Worm (Caenorhabditis elegans) whole organism, L3 larva: Measurements from ENCODE around the gene B0272.3.

Source experiments
- R02D3.7 ChIP-seq: fragments of 150-350 bp; optimal IDR thresholded peaks from 2 replicates; lab custom pipeline; 2014; ENCODE audit warnings: missing biosample characterization, missing genetic modification characterization
- aly-2 ChIP-seq: fragments of 150-350 bp; optimal IDR thresholded peaks from 2 replicates; lab custom pipeline; 2014; ENCODE audit warnings: missing biosample characterization, missing genetic modification characterization
- ama-1 ChIP-seq: fragments of 150-350 bp; optimal IDR thresholded peaks from 2 replicates; lab custom pipeline; 2018
- ceh-16 ChIP-seq: sonication (generic microtip); optimal IDR thresholded peaks from 2 replicates; lab custom pipeline; 2017; ENCODE audit warnings: missing biosample characterization, missing genetic modification characterization
- ceh-28 ChIP-seq: fragments of 150-350 bp; optimal IDR thresholded peaks from 2 replicates; lab custom pipeline; 2014; ENCODE audit warnings: missing biosample characterization, missing genetic modification reagents, missing genetic modification characterization
- ceh-82 ChIP-seq: fragments of 150-350 bp; optimal IDR thresholded peaks from 2 replicates; lab custom pipeline; 2014; ENCODE audit warnings: missing biosample characterization, missing genetic modification characterization
- egl-27 ChIP-seq: sonication (generic microtip); optimal IDR thresholded peaks from 4 replicates; lab custom pipeline; 2017; ENCODE audit warnings: missing biosample characterization, missing genetic modification reagents, missing genetic modification characterization
- egl-5 ChIP-seq: fragments of 150-350 bp; optimal IDR thresholded peaks from 2 replicates; lab custom pipeline; 2017; ENCODE audit warnings: missing biosample characterization, missing genetic modification reagents, missing genetic modification characterization, inconsistent platforms
- elt-1 ChIP-seq: fragments of 150-350 bp; optimal IDR thresholded peaks from 2 replicates; lab custom pipeline; 2014; ENCODE audit warnings: missing biosample characterization, missing genetic modification characterization
- elt-2 ChIP-seq: sonication (generic microtip); optimal IDR thresholded peaks from 2 replicates; lab custom pipeline; 2016; ENCODE audit warnings: missing genetic modification reagents, mild to moderate bottlenecking, missing genetic modification characterization, missing compliant biosample characterization
- elt-3 ChIP-seq, 3 experiments: fragments of 150-350 bp in 1 of 3; sonication (generic microtip) in 2 of 3; optimal IDR thresholded peaks; 2 replicates in 2 of 3; 4 replicates in 1 of 3; lab custom pipeline; 2014 to 2017; ENCODE audit warnings: missing biosample characterization in 3 of 3, missing genetic modification characterization in 3 of 3
- eor-1 ChIP-seq, 2 experiments: fragments of 150-350 bp; optimal IDR thresholded peaks; 2 replicates each; lab custom pipeline; 2014 to 2018; ENCODE audit warnings: missing biosample characterization in 2 of 2, missing genetic modification characterization in 2 of 2
- fkh-10 ChIP-seq: sonication (generic microtip); optimal IDR thresholded peaks from 2 replicates; lab custom pipeline; 2017; ENCODE audit warnings: missing biosample characterization, missing genetic modification reagents, missing genetic modification characterization
- fkh-2 ChIP-seq: fragments of 150-350 bp; optimal IDR thresholded peaks from 2 replicates; lab custom pipeline; 2014; ENCODE audit warnings: missing biosample characterization, missing genetic modification reagents, missing genetic modification characterization
- fos-1 ChIP-seq: fragments of 150-350 bp; optimal IDR thresholded peaks from 2 replicates; lab custom pipeline; 2014; ENCODE audit warnings: missing biosample characterization, missing genetic modification characterization
- jun-1 ChIP-seq: fragments of 150-350 bp; optimal IDR thresholded peaks from 2 replicates; lab custom pipeline; 2014; ENCODE audit warnings: missing biosample characterization, missing genetic modification reagents, missing genetic modification characterization
- lin-15B ChIP-seq: fragments of 150-350 bp; optimal IDR thresholded peaks from 2 replicates; lab custom pipeline; 2014; ENCODE audit warnings: missing biosample characterization, missing genetic modification characterization
- lin-39 ChIP-seq: fragments of 150-350 bp; optimal IDR thresholded peaks from 2 replicates; lab custom pipeline; 2018; ENCODE audit warnings: missing biosample characterization, missing genetic modification reagents, missing genetic modification characterization
- mml-1 ChIP-seq: fragments of 150-350 bp; sonication (generic microtip); optimal IDR thresholded peaks from 3 replicates; lab custom pipeline; 2014; ENCODE audit warnings: missing biosample characterization, missing genetic modification characterization
- nfya-1 ChIP-seq: sonication (generic microtip); optimal IDR thresholded peaks from 2 replicates; lab custom pipeline; 2017; ENCODE audit warnings: missing genetic modification characterization, mild to moderate bottlenecking, missing compliant biosample characterization, antibody characterized with exemption, moderate library complexity; ENCODE audit not compliant: insufficient read depth
- nhr-11 ChIP-seq: fragments of 150-350 bp; optimal IDR thresholded peaks from 2 replicates; lab custom pipeline; 2014; ENCODE audit warnings: missing biosample characterization, missing genetic modification characterization
- nhr-12 ChIP-seq: fragments of 150-350 bp; optimal IDR thresholded peaks from 2 replicates; lab custom pipeline; 2014; ENCODE audit warnings: missing biosample characterization, missing genetic modification characterization
- nhr-23 ChIP-seq: fragments of 150-350 bp; optimal IDR thresholded peaks from 2 replicates; lab custom pipeline; 2014; ENCODE audit warnings: missing biosample characterization, missing genetic modification reagents, missing genetic modification characterization
- nhr-25 ChIP-seq: sonication (generic microtip); optimal IDR thresholded peaks from 2 replicates; lab custom pipeline; 2017; ENCODE audit warnings: missing biosample characterization, missing genetic modification characterization
- nhr-28 ChIP-seq: fragments of 150-350 bp; optimal IDR thresholded peaks from 2 replicates; lab custom pipeline; 2014; ENCODE audit warnings: missing biosample characterization, missing genetic modification characterization
- nhr-43 ChIP-seq: sonication (generic microtip); optimal IDR thresholded peaks from 2 replicates; lab custom pipeline; 2016; ENCODE audit warnings: mild to moderate bottlenecking, missing genetic modification characterization, missing compliant biosample characterization; ENCODE audit not compliant: poor library complexity, severe bottlenecking
- nhr-67 ChIP-seq: fragments of 150-350 bp; optimal IDR thresholded peaks from 2 replicates; lab custom pipeline; 2014; ENCODE audit warnings: missing biosample characterization, missing genetic modification characterization
- nhr-76 ChIP-seq: fragments of 150-350 bp; sonication (generic microtip); optimal IDR thresholded peaks from 5 replicates; lab custom pipeline; 2014; ENCODE audit warnings: missing biosample characterization, missing genetic modification characterization
- nhr-77 ChIP-seq: fragments of 150-350 bp; optimal IDR thresholded peaks from 2 replicates; lab custom pipeline; 2014; ENCODE audit warnings: missing biosample characterization, missing genetic modification characterization
- pha-4 ChIP-seq: fragments of 150-350 bp; optimal IDR thresholded peaks from 2 replicates; lab custom pipeline; 2014; ENCODE audit warnings: missing biosample characterization, missing genetic modification reagents, missing genetic modification characterization
- pqm-1 ChIP-seq: fragments of 150-350 bp; optimal IDR thresholded peaks from 2 replicates; lab custom pipeline; 2017; ENCODE audit warnings: missing biosample characterization, missing genetic modification characterization, inconsistent platforms
- snpc-4 ChIP-seq: fragments of 150-350 bp; optimal IDR thresholded peaks from 2 replicates; lab custom pipeline; 2014; ENCODE audit warnings: missing biosample characterization, missing genetic modification characterization
- unc-39 ChIP-seq: sonication (generic microtip); optimal IDR thresholded peaks from 4 replicates; lab custom pipeline; 2017; ENCODE audit warnings: missing biosample characterization, missing genetic modification characterization
- zag-1 ChIP-seq: fragments of 150-350 bp; optimal IDR thresholded peaks from 2 replicates; lab custom pipeline; 2014; ENCODE audit warnings: missing biosample characterization, missing genetic modification characterization
- ztf-4 ChIP-seq: fragments of 150-350 bp; optimal IDR thresholded peaks from 2 replicates; lab custom pipeline; 2014; ENCODE audit warnings: missing biosample characterization, missing genetic modification characterization

The B0272.3 gene

ce11 chrX:9431002-9431482 lies at the start of gene B0272.3:
Gene B0272.3, plus strand, starts transcription at chrX:9431432.
- peak in 1 of 3 experiments; percentile 33 for TF ChIP-seq elt-3 (tag; optimal IDR thresholded peaks at IDR 0.05; lab: Kevin White, UChicago)
- TF ChIP-seq lin-15B: peak; percentile 31
- peak; percentile 1 for TF ChIP-seq nhr-43 (tag; lab: Kevin White, UChicago)
- TF ChIP-seq nhr-23 (tag; lab: Kevin White, UChicago): peak; percentile 74
- TF ChIP-seq fkh-2 (tag; lab: Kevin White, UChicago): no peak
- peak; percentile 71 for TF ChIP-seq pha-4
- peak; percentile 86 for TF ChIP-seq elt-2 (tag; lab: Kevin White, UChicago)
- no peak for TF ChIP-seq zag-1 (tag; lab: Kevin White, UChicago)
- TF ChIP-seq jun-1 (tag; lab: Kevin White, UChicago): peak; percentile 61
- no peak for TF ChIP-seq ztf-4 (tag; lab: Kevin White, UChicago)
- peak; percentile 84 for TF ChIP-seq pqm-1 (tag; lab: Kevin White, UChicago)
- peak; percentile 55 for TF ChIP-seq ceh-28
- TF ChIP-seq nhr-77 (tag; lab: Kevin White, UChicago): no peak
- peak; percentile 26 for TF ChIP-seq nfya-1 (tag; lab: Kevin White, UChicago)
- no peak for TF ChIP-seq ama-1 (lab: Kevin White, UChicago)

- TF ChIP-seq lin-39 (tag; lab: Kevin White, UChicago) (no peak), egl-5 (tag; lab: Kevin White, UChicago) (no peak), pha-4 (no peak), nhr-23 (tag; lab: Kevin White, UChicago) (no peak), ceh-28 (no peak), nfya-1 (tag; lab: Kevin White, UChicago) (no peak), ceh-16 (tag; lab: Kevin White, UChicago) (no peak), lin-15B (no peak)
Measured at ce11 chrX:9387041-9387440, 44.2 kb upstream of the B0272.3 start, which contains the start of gene C23F12.4. Gene C23F12.4, plus strand, starts transcription at chrX:9387341.

- TF ChIP-seq fkh-2 (tag; lab: Kevin White, UChicago) (no peak), nhr-23 (tag; lab: Kevin White, UChicago) (no peak), eor-1 (tag; optimal IDR thresholded peaks at IDR 0.05; lab: Kevin White, UChicago) (no peak), elt-1 (tag; lab: Kevin White, UChicago) (no peak), fos-1 (no peak), elt-3 (tag; optimal IDR thresholded peaks at IDR 0.05; lab: Kevin White, UChicago) (no peak), nhr-67 (no peak), ceh-16 (tag; lab: Kevin White, UChicago) (no peak), ama-1 (lab: Kevin White, UChicago) (no peak), mml-1 (no peak), pqm-1 (tag; lab: Kevin White, UChicago) (no peak), nhr-28 (no peak), nhr-11 (tag; lab: Kevin White, UChicago) (no peak), ztf-4 (tag; lab: Kevin White, UChicago) (no peak), nhr-43 (tag; lab: Kevin White, UChicago) (no peak), aly-2 (no peak)
- TF ChIP-seq, all 47 proteins: peak for 0
Measured at ce11 chrX:9388686-9389085, 42.5 kb upstream of the B0272.3 start.

- TF ChIP-seq nhr-76: no peak
- TF ChIP-seq fkh-10 (GFP tag; lab: Kevin White, UChicago): no peak
- TF ChIP-seq pha-4: no peak
- no peak for TF ChIP-seq nhr-12 (tag; lab: Kevin White, UChicago)
- TF ChIP-seq fos-1: no peak
- TF ChIP-seq lin-15B: no peak
- TF ChIP-seq R02D3.7 (tag; lab: Kevin White, UChicago): no peak
- no peak for TF ChIP-seq nhr-25
- no peak for TF ChIP-seq snpc-4
- no peak for TF ChIP-seq elt-2 (tag; lab: Kevin White, UChicago)
- no peak for TF ChIP-seq ceh-82 (tag; lab: Kevin White, UChicago)
- TF ChIP-seq ztf-4 (tag; lab: Kevin White, UChicago): no peak
- TF ChIP-seq egl-27 (tag; lab: Kevin White, UChicago): no peak
- TF ChIP-seq unc-39 (tag; lab: Kevin White, UChicago): no peak
- no peak for TF ChIP-seq elt-3 (tag; optimal IDR thresholded peaks at IDR 0.05; lab: Kevin White, UChicago)
- TF ChIP-seq eor-1 (tag; optimal IDR thresholded peaks at IDR 0.05; lab: Kevin White, UChicago): no peak
- TF ChIP-seq nhr-67: no peak
Measured at ce11 chrX:9391345-9391744, 39.9 kb upstream of the B0272.3 start, which contains the start of gene C23F12.3. Gene C23F12.3, plus strand, starts transcription at chrX:9391645.
